Worm (Caenorhabditis elegans): ENCODE measurements around the gene Y57A10C.11.

Y57A10C.11 gene

DNA sequence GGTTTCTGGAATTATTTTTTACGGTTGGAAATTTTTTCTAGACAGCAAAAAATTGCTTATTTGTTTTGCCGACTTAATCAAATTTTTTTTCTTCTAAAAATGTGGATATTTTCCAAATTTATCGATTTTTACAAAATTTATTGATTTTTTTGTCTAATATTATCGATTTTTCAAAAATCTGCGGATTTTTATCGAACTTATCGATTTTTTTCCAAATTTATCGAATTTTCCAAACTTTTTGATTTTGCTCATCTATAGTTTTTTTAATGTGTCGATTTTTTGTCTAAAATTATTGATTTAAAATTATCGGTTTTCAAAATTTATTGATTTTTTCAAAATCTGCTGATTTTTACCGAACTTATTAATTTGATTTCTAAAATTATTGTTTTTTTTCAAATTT lies 20.6 kb downstream of the Y57A10C.11 start:
- no peak for TF ChIP-seq nhr-76 (tag; optimal IDR thresholded peaks at IDR 0.05)
- no peak for TF ChIP-seq hlh-1 (tag; optimal IDR thresholded peaks at IDR 0.05)
- TF ChIP-seq snpc-4 (tag; optimal IDR thresholded peaks at IDR 0.05): no peak
- TF ChIP-seq nhr-28 (tag; optimal IDR thresholded peaks at IDR 0.05): no peak
- no peak for TF ChIP-seq cnd-1 (tag; optimal IDR thresholded peaks at IDR 0.05)

DNA sequence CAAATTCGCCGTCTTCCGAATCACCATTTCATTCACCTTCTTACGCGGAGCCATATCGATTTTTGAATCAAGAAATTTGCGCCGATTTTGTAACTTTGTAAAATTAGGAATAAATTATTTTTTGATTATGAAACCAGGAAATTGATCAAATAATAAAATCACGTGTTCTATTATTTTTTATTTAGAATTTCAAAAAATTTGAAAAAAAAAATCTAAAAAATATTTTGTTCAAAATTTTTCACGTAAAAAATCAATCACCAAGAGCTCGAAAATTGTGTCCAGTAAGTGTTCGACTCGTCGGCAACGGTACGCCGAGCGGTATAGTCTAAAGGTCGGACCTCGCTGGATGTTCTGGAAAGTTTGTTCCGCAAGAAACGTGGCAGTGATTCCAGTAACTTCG lies 21.0 kb downstream of the Y57A10C.11 start, which contains the start of gene Y57A10B.7:
Gene Y57A10B.7 (minus strand): TSS at position 101 of the 400 bp plus-strand sequence.
- TF ChIP-seq pha-4 (tag; optimal IDR thresholded peaks at IDR 0.05) (no peak), ceh-43 (GFP tag; optimal IDR thresholded peaks at IDR 0.05) (no peak), elt-3 (tag; optimal IDR thresholded peaks at IDR 0.05) (no peak), unc-62 (GFP tag; optimal IDR thresholded peaks at IDR 0.05) (no peak), M03D4.4 (tag; optimal IDR thresholded peaks at IDR 0.05) (no peak), nhr-2 (tag; optimal IDR thresholded peaks at IDR 0.05) (no peak), elt-1 (tag; optimal IDR thresholded peaks at IDR 0.05; ENCODE audit: borderline replicate concordance, insufficient read depth) (no peak), bed-3 (GFP tag; optimal IDR thresholded peaks at IDR 0.05) (no peak), ceh-39 (tag; optimal IDR thresholded peaks at IDR 0.05) (no peak), cnd-1 (tag; optimal IDR thresholded peaks at IDR 0.05) (no peak), snpc-4 (tag; optimal IDR thresholded peaks at IDR 0.05) (no peak), lin-13 (tag; optimal IDR thresholded peaks at IDR 0.05) (no peak), lin-32 (GFP tag; optimal IDR thresholded peaks at IDR 0.05) (no peak), ztf-11 (tag; optimal IDR thresholded peaks at IDR 0.05) (no peak)

DNA sequence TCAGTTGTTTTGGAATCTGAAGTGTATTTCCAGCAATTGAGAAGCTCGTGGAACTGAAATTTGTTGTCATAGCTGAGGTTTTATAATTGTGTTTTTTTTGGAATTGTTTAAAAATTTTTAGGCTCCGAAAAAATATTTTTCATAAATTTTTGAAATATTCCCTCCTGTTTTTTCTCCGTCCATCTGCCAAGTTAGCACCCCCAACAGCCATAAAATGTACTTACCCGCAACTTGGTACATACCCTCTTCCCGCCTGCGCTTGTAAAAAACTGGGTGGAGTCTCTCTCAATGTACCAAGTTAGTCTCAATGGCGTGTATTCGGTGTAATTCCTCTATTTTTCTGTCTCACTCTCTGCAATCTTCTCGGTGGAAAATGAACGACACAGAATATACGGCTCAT lies 24.9 kb downstream of the Y57A10C.11 start, which contains the start of gene Y57A10B.6:
Gene Y57A10B.6 (plus strand): TSS at position 301 of the 400 bp plus-strand sequence.
- no peak for TF ChIP-seq ceh-43 (GFP tag; optimal IDR thresholded peaks at IDR 0.05)
- TF ChIP-seq nhr-237 (tag; optimal IDR thresholded peaks at IDR 0.05): no peak
- no peak for TF ChIP-seq lin-13 (tag; optimal IDR thresholded peaks at IDR 0.05)
- TF ChIP-seq nhr-12 (tag; optimal IDR thresholded peaks at IDR 0.05): no peak
- no peak for TF ChIP-seq unc-120 (tag; optimal IDR thresholded peaks at IDR 0.05; ENCODE audit: poor library complexity, severe bottlenecking)
- no peak for TF ChIP-seq zip-8 (tag; optimal IDR thresholded peaks at IDR 0.05)
- no peak for TF ChIP-seq lin-32 (GFP tag; optimal IDR thresholded peaks at IDR 0.05)
- no peak for TF ChIP-seq ztf-11 (tag; optimal IDR thresholded peaks at IDR 0.05)
- TF ChIP-seq ces-1 (GFP tag; optimal IDR thresholded peaks at IDR 0.05): no peak
- no peak for TF ChIP-seq mep-1 (tag; optimal IDR thresholded peaks at IDR 0.05)
- no peak for TF ChIP-seq tbx-8 (GFP tag; optimal IDR thresholded peaks at IDR 0.05)
- no peak for TF ChIP-seq drap-1 (GFP tag; optimal IDR thresholded peaks at IDR 0.05)
- TF ChIP-seq elt-3 (tag; optimal IDR thresholded peaks at IDR 0.05): no peak
- no peak for TF ChIP-seq ham-2 (GFP tag; optimal IDR thresholded peaks at IDR 0.05)

DNA sequence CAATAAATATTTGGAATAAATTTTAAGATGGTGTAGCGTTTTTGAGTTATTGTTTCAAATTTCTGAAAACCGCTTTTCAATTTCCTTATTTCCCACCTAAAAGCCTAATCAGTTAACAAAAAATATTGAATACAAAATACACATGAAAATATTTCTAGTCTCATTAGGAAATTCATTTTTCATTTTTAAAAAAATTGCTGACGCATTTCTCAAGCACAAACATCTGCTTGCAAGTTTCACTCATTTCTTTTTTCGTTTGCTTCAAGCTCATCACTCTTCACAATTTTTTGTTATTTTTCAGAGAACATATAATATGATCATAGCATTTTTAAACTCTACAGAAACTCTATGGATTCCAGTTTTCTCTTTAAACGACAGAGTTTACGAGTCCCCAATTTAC lies 26.7 kb downstream of the Y57A10C.11 start, which contains the start of gene sre-41:
Gene sre-41 (plus strand): TSS at position 301 of the 400 bp plus-strand sequence.
- no peak for TF ChIP-seq lin-13 (tag; optimal IDR thresholded peaks at IDR 0.05)
- TF ChIP-seq zip-8 (tag; optimal IDR thresholded peaks at IDR 0.05): no peak

DNA sequence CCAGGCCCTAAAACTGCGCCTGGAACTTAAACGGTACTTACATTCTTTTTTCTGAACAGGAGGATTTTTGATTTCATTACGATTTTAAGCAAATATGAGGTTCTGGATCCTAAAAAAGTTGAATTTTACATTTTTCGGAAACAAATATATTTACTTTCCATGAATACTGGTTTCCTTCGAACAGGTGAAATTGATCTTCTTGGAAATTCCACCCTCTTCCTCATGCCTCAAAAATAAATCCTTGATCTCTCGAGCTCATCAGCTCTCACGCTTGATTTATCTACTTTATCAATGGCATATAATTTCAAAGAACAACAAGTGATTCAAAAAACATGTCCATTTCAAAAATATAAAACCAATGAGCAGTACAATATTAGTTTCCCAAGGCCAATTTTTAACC lies 27.2 kb downstream of the Y57A10C.11 start:
- TF ChIP-seq zip-8 (tag; optimal IDR thresholded peaks at IDR 0.05) (no peak), lin-32 (GFP tag; optimal IDR thresholded peaks at IDR 0.05) (no peak), ham-2 (GFP tag; optimal IDR thresholded peaks at IDR 0.05) (no peak), unc-62 (GFP tag; optimal IDR thresholded peaks at IDR 0.05) (no peak), pha-4 (tag; optimal IDR thresholded peaks at IDR 0.05) (no peak), ceh-83 (GFP tag; optimal IDR thresholded peaks at IDR 0.05) (no peak), hlh-1 (tag; optimal IDR thresholded peaks at IDR 0.05) (no peak), flh-1 (GFP tag; optimal IDR thresholded peaks at IDR 0.05) (no peak), sptf-1 (tag; optimal IDR thresholded peaks at IDR 0.05) (no peak), unc-120 (tag; optimal IDR thresholded peaks at IDR 0.05; ENCODE audit: poor library complexity, severe bottlenecking) (no peak)

DNA sequence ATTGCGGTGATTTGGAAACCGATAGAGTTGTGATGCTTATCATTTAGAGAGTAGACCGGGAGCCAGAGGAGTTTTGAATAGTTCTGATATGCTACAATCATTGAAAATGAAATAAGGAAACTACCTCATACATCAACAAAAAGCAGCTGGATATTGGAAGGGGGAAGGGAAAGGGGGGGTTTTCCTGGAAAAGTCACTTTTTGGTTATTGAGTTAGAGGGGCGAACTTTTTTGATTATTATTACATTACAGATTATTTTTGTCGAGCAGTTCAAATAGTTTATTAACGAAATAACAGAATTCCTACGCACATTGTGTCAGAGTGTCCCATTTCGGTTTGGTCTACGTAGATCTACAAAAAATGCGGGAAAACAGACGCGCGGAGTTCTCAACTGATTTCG lies 27.9 kb downstream of the Y57A10C.11 start, which contains the start of gene sre-42:
Gene sre-42 (minus strand): TSS at position 101 of the 400 bp plus-strand sequence.
- no peak for TF ChIP-seq zip-8 (tag; optimal IDR thresholded peaks at IDR 0.05)
- no peak for TF ChIP-seq mab-5 (tag; optimal IDR thresholded peaks at IDR 0.05)
- no peak for TF ChIP-seq ceh-39 (tag; optimal IDR thresholded peaks at IDR 0.05)
- no peak for TF ChIP-seq elt-1 (tag; optimal IDR thresholded peaks at IDR 0.05; ENCODE audit: borderline replicate concordance, insufficient read depth)
- TF ChIP-seq unc-39 (tag; optimal IDR thresholded peaks at IDR 0.05): no peak
- TF ChIP-seq bed-3 (GFP tag; optimal IDR thresholded peaks at IDR 0.05): no peak
